Worm (Caenorhabditis elegans) whole organism, L4 larva: ENCODE data around the gene F01F1.3.

Experiments used
- F10B5.3 ChIP-seq: sonication (generic microtip); optimal IDR thresholded peaks from 2 replicates; lab custom pipeline; 2016; ENCODE audit warnings: mild to moderate bottlenecking, missing genetic modification characterization, missing compliant biosample characterization
- T26A8.4 ChIP-seq: fragments of 200-800 bp; sonication (Bioruptor generic); IDR thresholded peaks from 2 replicates; pipeline ENCODE4 v1.3.6; 2022; ENCODE audit warnings: missing genetic modification characterization, missing compliant biosample characterization
- Y48G9A.11 ChIP-seq: fragments of 200-800 bp; sonication (Bioruptor generic); IDR thresholded peaks from 2 replicates; pipeline ENCODE4 v1.3.6; 2022; ENCODE audit warnings: missing genetic modification reagents, missing genetic modification characterization, missing compliant biosample characterization
- aha-1 ChIP-seq: fragments of 150-350 bp; peaks from one replicate; lab custom pipeline; 2014; ENCODE audit warnings: missing biosample characterization, missing genetic modification characterization
- aly-2 ChIP-seq: sonication (generic microtip); optimal IDR thresholded peaks from 2 replicates; lab custom pipeline; 2018; ENCODE audit warnings: missing biosample characterization, missing genetic modification characterization
- ceh-20 ChIP-seq: fragments of 200-800 bp; sonication (Bioruptor generic); IDR thresholded peaks from 2 replicates; pipeline ENCODE4 v1.3.6; 2022; ENCODE audit warnings: missing genetic modification reagents, missing genetic modification characterization, missing compliant biosample characterization
- ceh-28 ChIP-seq: fragments of 150-350 bp; optimal IDR thresholded peaks from 2 replicates; lab custom pipeline; 2014; ENCODE audit warnings: missing biosample characterization, missing genetic modification reagents, missing genetic modification characterization
- ceh-44 ChIP-seq: fragments of 200-800 bp; sonication (Bioruptor generic); IDR thresholded peaks from 2 replicates; pipeline ENCODE4 v1.3.6; 2022; ENCODE audit warnings: missing genetic modification reagents, missing genetic modification characterization, missing compliant biosample characterization
- ctbp-1 ChIP-seq: fragments of 200-800 bp; sonication (Bioruptor generic); IDR thresholded peaks from 2 replicates; pipeline ENCODE4 v1.3.6; 2022; ENCODE audit warnings: missing genetic modification reagents, missing genetic modification characterization, missing compliant biosample characterization
- daf-16 ChIP-seq, 3 experiments: sonication (generic microtip); optimal IDR thresholded peaks; 2 replicates each; lab custom pipeline; 2016 to 2017; ENCODE audit warnings: missing genetic modification characterization in 3 of 3, missing genetic modification reagents in 3 of 3, mild to moderate bottlenecking in 2 of 3, missing compliant biosample characterization in 2 of 3, missing biosample characterization in 1 of 3, moderate library complexity in 1 of 3
- daf-19 ChIP-seq: fragments of 200-800 bp; sonication (Bioruptor generic); conservative IDR thresholded peaks from 2 replicates; pipeline ENCODE4 v1.3.6; 2022; ENCODE audit warnings: missing genetic modification characterization, missing compliant biosample characterization
- dmd-8 ChIP-seq: fragments of 200-800 bp; sonication (Bioruptor generic); IDR thresholded peaks from 2 replicates; pipeline ENCODE4 v1.3.6; 2022; ENCODE audit warnings: missing genetic modification characterization, missing compliant biosample characterization
- dmd-9 ChIP-seq: fragments of 200-800 bp; sonication (Bioruptor generic); IDR thresholded peaks from 2 replicates; pipeline ENCODE4 v1.3.6; 2022; ENCODE audit warnings: missing genetic modification reagents, missing genetic modification characterization, missing compliant biosample characterization
- egl-27 ChIP-seq: sonication (generic microtip); optimal IDR thresholded peaks from 3 replicates; lab custom pipeline; 2017; ENCODE audit warnings: missing biosample characterization, missing genetic modification reagents, missing genetic modification characterization
- egl-43 ChIP-seq: fragments of 200-800 bp; sonication (Bioruptor generic); IDR thresholded peaks from 2 replicates; pipeline ENCODE4 v1.3.6; 2022; ENCODE audit warnings: missing genetic modification reagents, missing genetic modification characterization, missing compliant biosample characterization
- fos-1 ChIP-seq: fragments of 150-350 bp; optimal IDR thresholded peaks from 2 replicates; lab custom pipeline; 2014; ENCODE audit warnings: missing biosample characterization, missing genetic modification characterization
- hlh-11 ChIP-seq: fragments of 200-800 bp; sonication (Bioruptor generic); optimal IDR thresholded peaks from 2 replicates; lab custom pipeline; 2018; ENCODE audit warnings: mild to moderate bottlenecking, missing genetic modification characterization, missing compliant biosample characterization
- hmg-1.1 ChIP-seq: fragments of 200-800 bp; sonication (Bioruptor generic); IDR thresholded peaks from 2 replicates; pipeline ENCODE4 v1.3.6; 2022; ENCODE audit warnings: missing genetic modification reagents, missing genetic modification characterization, missing compliant biosample characterization
- jun-1 ChIP-seq: fragments of 150-350 bp; optimal IDR thresholded peaks from 2 replicates; lab custom pipeline; 2014; ENCODE audit warnings: missing biosample characterization, missing genetic modification reagents, missing genetic modification characterization
- lim-7 ChIP-seq: fragments of 200-800 bp; sonication (Bioruptor generic); IDR thresholded peaks from 2 replicates; pipeline ENCODE4 v1.3.6; 2022; ENCODE audit warnings: missing genetic modification characterization, missing compliant biosample characterization
- lin-38 ChIP-seq: fragments of 200-800 bp; sonication (Bioruptor generic); IDR thresholded peaks from 2 replicates; pipeline ENCODE4 v1.3.6; 2022; ENCODE audit warnings: missing genetic modification reagents, missing genetic modification characterization, missing compliant biosample characterization
- lsy-2 ChIP-seq, 2 experiments: fragments of 150-350 bp in 1 of 2; sonication (generic microtip) in 1 of 2; optimal IDR thresholded peaks; 2 replicates each; lab custom pipeline; 2014 to 2017; ENCODE audit warnings: missing biosample characterization in 2 of 2, missing genetic modification characterization in 2 of 2
- madf-5 ChIP-seq, 2 experiments: fragments of 200-800 bp; sonication (Bioruptor generic); IDR thresholded peaks; 2 replicates each; pipeline ENCODE4 v1.3.6; 2022; ENCODE audit warnings: missing compliant biosample characterization in 2 of 2, missing genetic modification characterization in 2 of 2
- mdt-29 ChIP-seq: fragments of 200-800 bp; sonication (Bioruptor generic); IDR thresholded peaks from 2 replicates; pipeline ENCODE4 v1.3.6; 2022; ENCODE audit warnings: missing genetic modification reagents, missing genetic modification characterization, missing compliant biosample characterization
- nhr-10 ChIP-seq: fragments of 150-350 bp; optimal IDR thresholded peaks from 2 replicates; lab custom pipeline; 2014; ENCODE audit warnings: missing biosample characterization, missing genetic modification characterization
- nhr-237 ChIP-seq: sonication (generic microtip); optimal IDR thresholded peaks from 2 replicates; lab custom pipeline; 2017; ENCODE audit warnings: missing biosample characterization, missing genetic modification characterization
- nhr-25 ChIP-seq: sonication (generic microtip); optimal IDR thresholded peaks from 2 replicates; lab custom pipeline; 2017; ENCODE audit warnings: missing genetic modification characterization, mild to moderate bottlenecking, missing compliant biosample characterization, antibody characterized with exemption, moderate library complexity, borderline replicate concordance; ENCODE audit not compliant: insufficient read depth
- nhr-42 ChIP-seq: fragments of 200-800 bp; sonication (Bioruptor generic); IDR thresholded peaks from 2 replicates; pipeline ENCODE4 v1.3.6; 2022; ENCODE audit warnings: missing genetic modification characterization, missing compliant biosample characterization
- nhr-76 ChIP-seq: fragments of 150-350 bp; optimal IDR thresholded peaks from 2 replicates; lab custom pipeline; 2014; ENCODE audit warnings: missing biosample characterization, missing genetic modification characterization
- set-16 ChIP-seq: fragments of 200-800 bp; sonication (Bioruptor generic); IDR thresholded peaks from 2 replicates; pipeline ENCODE4 v1.3.6; 2022; ENCODE audit warnings: missing genetic modification reagents, missing genetic modification characterization, missing compliant biosample characterization
- tra-1 ChIP-seq: fragments of 200-800 bp; sonication (Bioruptor generic); IDR thresholded peaks from 2 replicates; pipeline ENCODE4 v1.3.6; 2022; ENCODE audit warnings: missing genetic modification reagents, missing genetic modification characterization, missing compliant biosample characterization
- unc-62 ChIP-seq, 3 experiments: fragments of 150-350 bp in 1 of 3; sonication (generic microtip); optimal IDR thresholded peaks in 2 of 3; peaks in 1 of 3; 1 replicate in 1 of 3; 2 replicates in 2 of 3; lab custom pipeline; 2014 to 2017; ENCODE audit warnings: missing biosample characterization in 3 of 3, missing genetic modification characterization in 3 of 3, missing genetic modification reagents in 3 of 3, missing genotype in 1 of 3
- zip-11 ChIP-seq: fragments of 200-800 bp; sonication (Bioruptor generic); IDR thresholded peaks from 2 replicates; pipeline ENCODE4 v1.3.6; 2022; ENCODE audit warnings: missing genetic modification characterization, missing compliant biosample characterization
- zip-2 ChIP-seq: fragments of 150-350 bp; optimal IDR thresholded peaks from 2 replicates; lab custom pipeline; 2014; ENCODE audit warnings: missing biosample characterization, missing genetic modification characterization

Gene F01F1.3

DNA sequence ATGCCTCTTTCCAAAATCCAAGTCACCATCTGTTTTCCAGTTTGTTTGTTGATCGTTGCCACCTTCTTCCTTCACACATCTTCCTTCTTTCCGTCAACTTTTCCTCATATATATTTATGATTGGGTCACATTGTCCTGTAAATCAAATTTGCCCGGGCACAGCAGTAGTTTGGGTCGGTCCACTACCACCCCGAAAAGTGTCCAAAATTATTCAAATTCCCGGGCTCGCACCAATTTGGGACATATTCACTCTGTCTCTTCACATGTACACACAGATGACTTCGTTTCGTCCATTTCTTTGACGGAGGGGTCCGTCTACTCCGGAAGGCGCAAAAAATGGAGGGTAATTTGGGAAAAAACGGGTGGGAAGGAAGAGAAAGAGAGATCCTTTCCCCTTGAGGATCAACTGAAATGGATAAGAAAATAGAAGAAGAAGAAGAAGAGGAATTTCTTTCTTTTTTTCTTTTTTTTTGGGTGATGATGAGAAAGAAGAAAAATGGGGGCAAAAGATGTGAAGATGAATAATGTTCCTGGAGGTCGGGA, 44.8 kb upstream of the F01F1.3 start (continued):
- TF ChIP-seq nhr-25 (tag; lab: Kevin White, UChicago) (no peak), fos-1 (no peak), daf-16 (GFP tag; optimal IDR thresholded peaks at IDR 0.05; lab: Kevin White, UChicago) (no peak), daf-16 (tag; optimal IDR thresholded peaks at IDR 0.05; lab: Kevin White, UChicago) (no peak), ctbp-1 (peak; percentile 72)
- TF ChIP-seq, all 104 proteins: peak for 5

DNA sequence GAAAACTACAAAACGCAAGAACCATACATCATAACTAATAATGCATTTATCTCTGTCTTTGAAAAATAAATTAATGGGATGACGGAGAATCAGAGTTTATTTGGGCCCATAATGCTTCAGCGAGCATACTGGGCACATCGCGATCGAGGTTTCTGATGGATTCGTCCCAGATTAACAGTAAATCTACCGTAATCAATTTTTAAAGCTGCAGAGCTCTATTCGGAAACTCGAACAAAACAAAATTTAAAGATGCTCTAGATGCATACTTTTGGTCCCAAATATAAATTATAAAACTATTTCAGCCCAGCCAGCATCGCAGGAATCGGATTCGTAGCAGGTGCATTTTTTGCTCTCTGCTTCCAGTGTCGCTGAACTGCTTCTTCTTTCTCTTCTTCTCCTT, 43.7 kb upstream of the F01F1.3 start:
- TF ChIP-seq aly-2 (tag; lab: Kevin White, UChicago) (no peak), hmg-1.1 (0 out of 2 replicates have a peak, but pooled peaks have one; percentile 30), T26A8.4 (peak; percentile 31; the same call in 1 of the 2 replicates), madf-5 (GFP tag; IDR thresholded peaks at IDR 0.05; lab: Robert Waterston, UW) (0 out of 4 replicates have a peak, but pooled peaks of 1 of the 2 experiments have one; percentile 56), aha-1 (tag; lab: Kevin White, UChicago) (no peak), lin-38 (0 out of 2 replicates have a peak, but pooled peaks have one; percentile 6), F10B5.3 (tag; lab: Kevin White, UChicago) (no peak), nhr-76 (no peak), Y48G9A.11 (GFP tag; lab: Robert Waterston, UW) (0 out of 2 replicates have a peak, but pooled peaks have one; percentile 31), tra-1 (0 out of 2 replicates have a peak, but pooled peaks have one; percentile 11), nhr-237 (no peak), lim-7 (GFP tag; lab: Robert Waterston, UW) (peak; percentile 56; the same call in 1 of the 2 replicates), nhr-10 (tag; lab: Kevin White, UChicago) (no peak), hlh-11 (tag; lab: Kevin White, UChicago) (peak; percentile 5), egl-43 (0 out of 2 replicates have a peak, but pooled peaks have one; percentile 44), lsy-2 (tag; optimal IDR thresholded peaks at IDR 0.05; lab: Kevin White, UChicago) (no peak), mdt-29 (0 out of 2 replicates have a peak, but pooled peaks have one; percentile 19)

DNA sequence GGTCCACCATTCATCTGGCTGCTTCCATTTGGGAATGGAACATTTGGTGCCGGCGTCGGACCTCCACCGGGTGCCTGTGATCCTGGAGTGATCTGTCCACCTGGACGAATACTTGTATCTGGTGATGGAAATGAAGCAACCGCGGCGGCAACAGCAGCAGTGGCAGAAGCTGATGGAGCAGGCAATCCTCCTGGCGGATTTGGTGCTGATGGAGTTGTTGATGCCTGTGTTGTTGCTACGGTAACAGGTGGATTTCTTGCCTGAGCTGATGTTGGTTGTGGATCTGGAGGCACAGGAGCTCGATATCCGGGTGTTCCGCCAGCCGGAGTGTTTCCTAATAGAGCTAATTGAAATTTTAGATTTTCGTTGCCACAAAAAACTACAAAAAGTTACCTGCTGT, 39.3 kb upstream of the F01F1.3 start:
- TF ChIP-seq unc-62 (GFP tag; optimal IDR thresholded peaks at IDR 0.05 in 1 of 2; lab: Kevin White, UChicago) (peak in 1 of 2 experiments; percentile 79), unc-62 (tag; optimal IDR thresholded peaks at IDR 0.05; lab: Kevin White, UChicago) (no peak), dmd-9 (no peak), set-16 (GFP tag; lab: Robert Waterston, UW) (peak; percentile 71), nhr-237 (no peak), dmd-8 (GFP tag; lab: Robert Waterston, UW) (0 out of 2 replicates have a peak, but pooled peaks have one; percentile 21), egl-43 (peak; percentile 52; the same call in 1 of the 2 replicates), aha-1 (tag; lab: Kevin White, UChicago) (peak; percentile 85), daf-19 (no peak), zip-11 (GFP tag; lab: Robert Waterston, UW) (0 out of 2 replicates have a peak, but pooled peaks have one; percentile 30)

DNA sequence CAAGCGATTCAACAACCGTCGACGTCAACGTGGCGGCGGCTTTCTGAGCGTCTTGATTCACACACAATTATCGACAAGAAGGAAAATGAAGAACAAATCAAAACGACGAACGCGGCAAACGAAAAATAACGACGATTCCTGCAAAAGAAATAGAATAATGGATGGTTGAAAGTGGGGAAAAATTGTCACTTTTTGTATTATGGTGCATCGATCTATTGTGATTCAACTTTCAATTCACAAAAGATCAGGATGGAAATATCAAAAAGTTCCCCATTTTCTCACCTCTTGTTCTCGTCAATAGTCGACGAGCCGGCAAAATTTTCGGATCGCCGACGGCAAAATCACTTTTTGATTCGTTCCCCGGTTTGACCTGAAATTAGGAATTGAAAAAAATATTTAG, 38.4 kb upstream of the F01F1.3 start, which contains the start of the genes R12B2.13 and mdt-15:
Gene R12B2.13, minus strand, starts transcription at position 101 of the 400 bp plus-strand sequence.
Gene mdt-15, minus strand, starts transcription at position 376 of the 400 bp plus-strand sequence.
- no peak for TF ChIP-seq ceh-28 (tag; lab: Kevin White, UChicago)
- no peak for TF ChIP-seq ceh-20 (GFP tag; lab: Robert Waterston, UW)
- no peak for TF ChIP-seq jun-1 (tag; lab: Kevin White, UChicago)
- TF ChIP-seq egl-27 (tag; lab: Kevin White, UChicago) = no peak
- TF ChIP-seq nhr-42 (GFP tag; lab: Robert Waterston, UW) = no peak
- TF ChIP-seq zip-2 (tag; lab: Kevin White, UChicago) = no peak
- TF ChIP-seq ceh-44 = no peak
